Fruit fly (Drosophila melanogaster): ENCODE results near the gene CG13455.
A peak's percentile ranks its signal among the peaks of the same experiment; 100 is the strongest.

The CG13455 gene

dm6 chr3L:15532368-15533030, 36.1 kb downstream of the CG13455 start (continued):
- TF ChIP-seq Sox15 (GFP tag; optimal IDR thresholded peaks at IDR 0.05) (no peak), CG11762 (GFP tag; optimal IDR thresholded peaks at IDR 0.05; ENCODE audit: insufficient read depth) (peak; percentile 44), Eip75B (GFP tag; optimal IDR thresholded peaks at IDR 0.05) (peak; percentile 38), Gug (GFP tag; IDR thresholded peaks at IDR 0.05) (peak; percentile 58), CG11294 (GFP tag; IDR thresholded peaks at IDR 0.05) (peak; percentile 52; the same call in 1 of the 2 replicates), fkh (GFP tag; optimal IDR thresholded peaks at IDR 0.05) (no peak), CG8632 (GFP tag; optimal IDR thresholded peaks at IDR 0.05) (no peak), Met (GFP tag; optimal IDR thresholded peaks at IDR 0.05) (peak; percentile 63), CG9139 (GFP tag; optimal IDR thresholded peaks at IDR 0.05) (no peak), CG6792 (GFP tag; optimal IDR thresholded peaks at IDR 0.05) (no peak), CG6276 (GFP tag; optimal IDR thresholded peaks at IDR 0.05) (peak; percentile 77), cyc (GFP tag; optimal IDR thresholded peaks at IDR 0.05) (peak; percentile 65), Hr38 (GFP tag; optimal IDR thresholded peaks at IDR 0.05) (no peak), acj6 (GFP tag; optimal IDR thresholded peaks at IDR 0.05) (peak; percentile 1), CG6163 (GFP tag; IDR thresholded peaks at IDR 0.05) (peak; percentile 68), CG16779 (tag; optimal IDR thresholded peaks at IDR 0.05) (no peak), svp (GFP tag) (peak; percentile 95), CG6808 (GFP tag; optimal IDR thresholded peaks at IDR 0.05) (no peak), CG1621 (tag; optimal IDR thresholded peaks at IDR 0.05) (peak; percentile 53), CG11902 (GFP tag; optimal IDR thresholded peaks at IDR 0.05) (no peak), CG10669 (GFP tag; optimal IDR thresholded peaks at IDR 0.05) (peak; percentile 35), salr (GFP tag; optimal IDR thresholded peaks at IDR 0.05) (peak in 1 of 2 experiments; percentile 57), lz (GFP tag; optimal IDR thresholded peaks at IDR 0.05) (peak; percentile 25), CG8319 (GFP tag; optimal IDR thresholded peaks at IDR 0.05) (peak; percentile 3), CG4318 (GFP tag; optimal IDR thresholded peaks at IDR 0.05) (peak; percentile 45), CG3919 (GFP tag; optimal IDR thresholded peaks at IDR 0.05) (peak; percentile 66), spab (GFP tag; optimal IDR thresholded peaks at IDR 0.05) (peak; percentile 52), Sox14 (GFP tag; optimal IDR thresholded peaks at IDR 0.05) (peak; percentile 21), OdsH (GFP tag; optimal IDR thresholded peaks at IDR 0.05) (peak; percentile 1), CG34406 (GFP tag; optimal IDR thresholded peaks at IDR 0.05) (no peak), pdm3 (GFP tag; optimal IDR thresholded peaks at IDR 0.05) (peak; percentile 41)

dm6 chr3L:15533402-15534129, 37.2 kb downstream of the CG13455 start:
- TF ChIP-seq Met (GFP tag; optimal IDR thresholded peaks at IDR 0.05) (peak; percentile 90), CG8632 (GFP tag; optimal IDR thresholded peaks at IDR 0.05) (peak; percentile 31), CG16779 (tag; optimal IDR thresholded peaks at IDR 0.05) (peak; percentile 47), Ets21C (GFP tag; optimal IDR thresholded peaks at IDR 0.05) (peak; percentile 79), CG1621 (tag; optimal IDR thresholded peaks at IDR 0.05) (peak; percentile 54), Hr39 (GFP tag; optimal IDR thresholded peaks at IDR 0.05) (peak; percentile 89), CG6163 (GFP tag; IDR thresholded peaks at IDR 0.05) (peak; percentile 58), Hr38 (GFP tag; optimal IDR thresholded peaks at IDR 0.05) (no peak), CG10669 (GFP tag; optimal IDR thresholded peaks at IDR 0.05) (peak; percentile 63), CG3032 (tag; optimal IDR thresholded peaks at IDR 0.05) (peak; percentile 72), CG6276 (GFP tag; optimal IDR thresholded peaks at IDR 0.05) (peak; percentile 59), CG8119 (GFP tag; IDR thresholded peaks at IDR 0.05) (peak; percentile 75), CG11902 (GFP tag; optimal IDR thresholded peaks at IDR 0.05) (peak; percentile 35), cyc (GFP tag; optimal IDR thresholded peaks at IDR 0.05) (peak; percentile 84), Eip93F (GFP tag; optimal IDR thresholded peaks at IDR 0.05) (no peak), Sox14 (GFP tag; optimal IDR thresholded peaks at IDR 0.05) (peak; percentile 88), CG11294 (GFP tag; IDR thresholded peaks at IDR 0.05) (no peak), salr (GFP tag; optimal IDR thresholded peaks at IDR 0.05) (peak; percentile 25 to 31), CG3919 (GFP tag; optimal IDR thresholded peaks at IDR 0.05) (peak; percentile 68), vri (GFP tag; optimal IDR thresholded peaks at IDR 0.05) (peak; percentile 82), CG34406 (GFP tag; optimal IDR thresholded peaks at IDR 0.05) (peak; percentile 53), CG10631 (GFP tag; optimal IDR thresholded peaks at IDR 0.05) (peak; percentile 79), esn (GFP tag; optimal IDR thresholded peaks at IDR 0.05) (peak; percentile 87), OdsH (GFP tag; optimal IDR thresholded peaks at IDR 0.05) (peak; percentile 65), Sox102F (GFP tag; optimal IDR thresholded peaks at IDR 0.05) (peak; percentile 80), CG8319 (GFP tag; optimal IDR thresholded peaks at IDR 0.05) (peak; percentile 33), Smox (GFP tag; optimal IDR thresholded peaks at IDR 0.05) (peak; percentile 78), net (GFP tag; optimal IDR thresholded peaks at IDR 0.05) (peak; percentile 50), topi (GFP tag; optimal IDR thresholded peaks at IDR 0.05) (peak; percentile 84), CG6792 (GFP tag; optimal IDR thresholded peaks at IDR 0.05) (peak; percentile 69), fd85E (GFP tag; optimal IDR thresholded peaks at IDR 0.05) (no peak), CG32006 (GFP tag; optimal IDR thresholded peaks at IDR 0.05) (peak; percentile 69), Lpt (GFP tag; optimal IDR thresholded peaks at IDR 0.05) (peak; percentile 64)

All from whole organism, prepupa.